Fruit fly (Drosophila melanogaster): ENCODE results near the gene CG31689.
A peak's percentile ranks its signal among the peaks of the same experiment; 100 is the strongest.

The CG31689 gene

dm6 chr2L:2755323-2755695, 29.8 kb downstream of the CG31689 start (continued):
- TF ChIP-seq CG11398 (GFP tag; optimal IDR thresholded peaks at IDR 0.05) (no peak), CG6654 (GFP tag; optimal IDR thresholded peaks at IDR 0.05) (no peak), CG11504 (tag; optimal IDR thresholded peaks at IDR 0.05) (no peak), wek (GFP tag; optimal IDR thresholded peaks at IDR 0.05) (no peak), kni (GFP tag; optimal IDR thresholded peaks at IDR 0.05) (peak; percentile 73), Hand (GFP tag; optimal IDR thresholded peaks at IDR 0.05) (no peak), jing (GFP tag; optimal IDR thresholded peaks at IDR 0.05) (no peak), Doc3 (GFP tag; IDR thresholded peaks at IDR 0.05; ENCODE audit: partially characterized antibody) (no peak), kah (GFP tag; optimal IDR thresholded peaks at IDR 0.05) (peak; percentile 2), CG9609 (GFP tag; optimal IDR thresholded peaks at IDR 0.05) (no peak), fu2 (GFP tag; optimal IDR thresholded peaks at IDR 0.05) (no peak), gro (GFP tag; optimal IDR thresholded peaks at IDR 0.05) (no peak), CG1603 (tag; optimal IDR thresholded peaks at IDR 0.05) (no peak), CG18764 (GFP tag; optimal IDR thresholded peaks at IDR 0.05) (no peak), CG12104 (GFP tag; optimal IDR thresholded peaks at IDR 0.05) (no peak), C15 (GFP tag; IDR thresholded peaks at IDR 0.05) (no peak), Dp (GFP tag; optimal IDR thresholded peaks at IDR 0.05) (peak; percentile 75), CG1832 (GFP tag; optimal IDR thresholded peaks at IDR 0.05) (peak; percentile 51), yki (optimal IDR thresholded peaks at IDR 0.05) (peak; percentile 98), CG18476 (GFP tag; optimal IDR thresholded peaks at IDR 0.05) (no peak), luna (GFP tag; optimal IDR thresholded peaks at IDR 0.05) (no peak), onecut (GFP tag; IDR thresholded peaks at IDR 0.05) (no peak; the same call in 1 of the 2 replicates), schlank (tag; optimal IDR thresholded peaks at IDR 0.05) (no peak), CG15479 (GFP tag; optimal IDR thresholded peaks at IDR 0.05) (peak; percentile 22), nom (GFP tag; optimal IDR thresholded peaks at IDR 0.05) (peak; percentile 95), Trl (optimal IDR thresholded peaks at IDR 0.05) (peak; percentile 98 to 100), Trl (GFP tag; optimal IDR thresholded peaks at IDR 0.05) (peak; percentile 73), Med (GFP tag) (peak; percentile 7), Deaf1 (tag; optimal IDR thresholded peaks at IDR 0.05) (no peak), CG17186 (GFP tag; optimal IDR thresholded peaks at IDR 0.05) (no peak), pros (GFP tag; optimal IDR thresholded peaks at IDR 0.05) (peak; percentile 86), Sry-β (GFP tag; optimal IDR thresholded peaks at IDR 0.05) (no peak), sqz (GFP tag; optimal IDR thresholded peaks at IDR 0.05) (peak; percentile 98), CG9797 (GFP tag; optimal IDR thresholded peaks at IDR 0.05) (no peak), ftz-f1 (GFP tag; optimal IDR thresholded peaks at IDR 0.05) (no peak), Pdp1 (GFP tag; optimal IDR thresholded peaks at IDR 0.05) (peak in 1 of 2 experiments; percentile 14), CG43689 (GFP tag; IDR thresholded peaks at IDR 0.05) (no peak), ham (GFP tag; IDR thresholded peaks at IDR 0.05) (no peak), CG11695 (GFP tag; IDR thresholded peaks at IDR 0.05) (no peak)

dm6 chr2L:2757930-2758556, 32.6 kb downstream of the CG31689 start:
- TF ChIP-seq knrl (GFP tag; IDR thresholded peaks at IDR 0.05; ENCODE audit: partially characterized antibody) (no peak), E2f2 (GFP tag; IDR thresholded peaks at IDR 0.05) (peak; percentile 75), nau (GFP tag; optimal IDR thresholded peaks at IDR 0.05) (no peak), Ets65A (GFP tag) (peak; percentile 86), nerfin-1 (tag; optimal IDR thresholded peaks at IDR 0.05) (peak; percentile 8), Elba2 (GFP tag; optimal IDR thresholded peaks at IDR 0.05) (no peak), sr (GFP tag; IDR thresholded peaks at IDR 0.05) (no peak), CG14050 (GFP tag; IDR thresholded peaks at IDR 0.05) (no peak), CG2199 (GFP tag; IDR thresholded peaks at IDR 0.05) (0 out of 3 replicates have a peak, but pooled peaks have one; percentile 9), CG10147 (GFP tag; optimal IDR thresholded peaks at IDR 0.05) (no peak), kah (GFP tag; optimal IDR thresholded peaks at IDR 0.05) (no peak), B-H2 (GFP tag; optimal IDR thresholded peaks at IDR 0.05) (no peak), croc (GFP tag; conservative IDR thresholded peaks at IDR 0.05) (no peak), CG12769 (tag; optimal IDR thresholded peaks at IDR 0.05) (no peak), gem (tag; optimal IDR thresholded peaks at IDR 0.05) (no peak), CG11504 (tag; optimal IDR thresholded peaks at IDR 0.05) (no peak)

Measured in whole organism, embryonic.